Fruit fly (Drosophila melanogaster) whole organism, embryonic: ENCODE data around the gene JMJD4.

Experiments used
- Atf-2 ChIP-seq: fragments of 200-800 bp; sonication (Bioruptor generic); optimal IDR thresholded peaks from 2 replicates; lab custom pipeline; 2016; ENCODE audit warnings: missing biosample characterization, missing genetic modification characterization
- Bdp1 ChIP-seq: fragments of 200-800 bp; sonication (Bioruptor generic); optimal IDR thresholded peaks from 3 replicates; lab custom pipeline; 2016; ENCODE audit warnings: missing biosample characterization, missing genetic modification characterization
- CG10274 ChIP-seq: fragments of 200-800 bp; sonication (Bioruptor generic); optimal IDR thresholded peaks from 3 replicates; lab custom pipeline; 2017; ENCODE audit warnings: missing biosample characterization, mild to moderate bottlenecking, missing genetic modification characterization
- CG11398 ChIP-seq: fragments of 200-800 bp; sonication (Bioruptor generic); optimal IDR thresholded peaks from 2 replicates; lab custom pipeline; 2016; ENCODE audit warnings: missing biosample characterization, missing genetic modification characterization
- CG12236 ChIP-seq: fragments of 200-800 bp; sonication (Bioruptor generic); optimal IDR thresholded peaks from 2 replicates; lab custom pipeline; 2016; ENCODE audit warnings: missing biosample characterization, missing genetic modification characterization
- CG13123 ChIP-seq: fragments of 200-800 bp; sonication (Bioruptor generic); optimal IDR thresholded peaks from 2 replicates; lab custom pipeline; 2016; ENCODE audit warnings: missing biosample characterization, missing genetic modification characterization
- CG13894 ChIP-seq: fragments of 200-800 bp; sonication (Bioruptor generic); optimal IDR thresholded peaks from 3 replicates; lab custom pipeline; 2018; ENCODE audit warnings: missing biosample characterization, mild to moderate bottlenecking, missing genetic modification characterization, moderate library complexity
- CG17186 ChIP-seq: fragments of 200-800 bp; sonication (Bioruptor generic); optimal IDR thresholded peaks from 3 replicates; lab custom pipeline; 2017; ENCODE audit warnings: missing biosample characterization, missing genetic modification reagents, missing genetic modification characterization
- CG17612 ChIP-seq: fragments of 200-800 bp; sonication (Bioruptor generic); IDR thresholded peaks from 2 replicates; pipeline ENCODE4 v1.3.6; 2022; ENCODE audit warnings: missing biosample characterization, missing genetic modification characterization
- CG18764 ChIP-seq: fragments of 200-800 bp; sonication (Bioruptor generic); optimal IDR thresholded peaks from 3 replicates; lab custom pipeline; 2016; ENCODE audit warnings: missing biosample characterization, missing genetic modification characterization
- CG31365 ChIP-seq: fragments of 200-800 bp; sonication (Bioruptor generic); optimal IDR thresholded peaks from 2 replicates; lab custom pipeline; 2018; ENCODE audit warnings: missing biosample characterization, mild to moderate bottlenecking, missing genetic modification characterization
- CG3163 ChIP-seq: fragments of 200-800 bp; sonication (Bioruptor generic); optimal IDR thresholded peaks from 3 replicates; lab custom pipeline; 2016; ENCODE audit warnings: missing biosample characterization, missing genetic modification characterization
- CG42726 ChIP-seq: fragments of 200-800 bp; sonication (Bioruptor generic); IDR thresholded peaks from 2 replicates; pipeline ENCODE4 v1.3.6; 2022; ENCODE audit warnings: missing biosample characterization, missing genetic modification characterization; ENCODE audit not compliant: partially characterized antibody
- CG6689 ChIP-seq: fragments of 200-800 bp; sonication (Bioruptor generic); IDR thresholded peaks from 2 replicates; pipeline ENCODE4 v1.3.6; 2022; ENCODE audit warnings: missing biosample characterization, missing genetic modification characterization
- CG7745 ChIP-seq: fragments of 200-800 bp; sonication (Bioruptor generic); optimal IDR thresholded peaks from 2 replicates; lab custom pipeline; 2018; ENCODE audit warnings: missing biosample characterization, mild to moderate bottlenecking, missing genetic modification characterization, moderate library complexity
- CG8478 ChIP-seq: fragments of >200 bp; optimal IDR thresholded peaks from 2 replicates; lab custom pipeline; 2018
- CG9876 ChIP-seq: fragments of 200-800 bp; sonication (Bioruptor generic); optimal IDR thresholded peaks from 2 replicates; lab custom pipeline; 2016; ENCODE audit warnings: missing biosample characterization, missing genetic modification characterization
- Camta ChIP-seq: fragments of 200-800 bp; sonication (Bioruptor generic); optimal IDR thresholded peaks from 2 replicates; lab custom pipeline; 2016; ENCODE audit warnings: missing biosample characterization, missing genetic modification characterization
- Dp ChIP-seq: fragments of 200-800 bp; sonication (Bioruptor generic); optimal IDR thresholded peaks from 2 replicates; lab custom pipeline; 2018; ENCODE audit warnings: missing biosample characterization, mild to moderate bottlenecking, missing genetic modification characterization, moderate library complexity
- Eip74EF ChIP-seq, 2 experiments: fragments of 200-800 bp in 1 of 2; fragments of >200 bp in 1 of 2; sonication (Bioruptor generic) in 1 of 2; optimal IDR thresholded peaks; 2 replicates each; lab custom pipeline; 2017 to 2019; ENCODE audit warnings: missing biosample characterization in 2 of 2, missing genetic modification characterization in 2 of 2, mild to moderate bottlenecking in 1 of 2, moderate library complexity in 1 of 2
- Elba2 ChIP-seq: fragments of 200-800 bp; sonication (Bioruptor generic); optimal IDR thresholded peaks from 3 replicates; lab custom pipeline; 2016; ENCODE audit warnings: missing biosample characterization, missing genetic modification characterization
- Jarid2 ChIP-seq: fragments of 200-800 bp; sonication (Bioruptor generic); optimal IDR thresholded peaks from 3 replicates; lab custom pipeline; 2017; ENCODE audit warnings: mild to moderate bottlenecking, missing biosample characterization, missing genetic modification reagents, missing genetic modification characterization
- MBD-R2 ChIP-seq: fragments of 200-800 bp; sonication (Bioruptor generic); IDR thresholded peaks from 2 replicates; pipeline ENCODE4 v1.3.6; 2022; ENCODE audit warnings: missing biosample characterization, missing genetic modification characterization
- Mes4 ChIP-seq: fragments of 200-800 bp; sonication (Bioruptor generic); optimal IDR thresholded peaks from 2 replicates; lab custom pipeline; 2016; ENCODE audit warnings: missing biosample characterization, missing genetic modification characterization
- NFAT ChIP-seq: fragments of 200-800 bp; sonication (Bioruptor generic); IDR thresholded peaks from 2 replicates; pipeline ENCODE4 v1.3.6; 2022; ENCODE audit warnings: missing biosample characterization, missing genetic modification characterization
- Nf-YC ChIP-seq: fragments of 200-800 bp; optimal IDR thresholded peaks from 3 replicates; lab custom pipeline; 2019; ENCODE audit warnings: missing biosample characterization, mild to moderate bottlenecking, missing genetic modification characterization, moderate library complexity
- Scr ChIP-seq: fragments of 200-800 bp; sonication (Bioruptor generic); IDR thresholded peaks from 2 replicates; pipeline ENCODE4 v1.3.6; 2022; ENCODE audit warnings: missing biosample characterization, missing genetic modification characterization; ENCODE audit not compliant: partially characterized antibody
- Sry-β ChIP-seq: fragments of 200-800 bp; sonication (Bioruptor generic); optimal IDR thresholded peaks from 2 replicates; lab custom pipeline; 2018; ENCODE audit warnings: missing biosample characterization, mild to moderate bottlenecking, missing genetic modification characterization, moderate library complexity
- Sry-δ ChIP-seq: fragments of 200-800 bp; sonication (Bioruptor generic); optimal IDR thresholded peaks from 2 replicates; lab custom pipeline; 2016; ENCODE audit warnings: missing biosample characterization, missing genetic modification characterization
- Xrp1 ChIP-seq: fragments of 200-800 bp; sonication (Bioruptor generic); IDR thresholded peaks from 2 replicates; pipeline ENCODE4 v1.3.6; 2022; ENCODE audit warnings: missing biosample characterization, missing genetic modification characterization
- al ChIP-seq: fragments of 200-800 bp; sonication (Bioruptor generic); IDR thresholded peaks from 2 replicates; pipeline ENCODE4 v1.3.6; 2022; ENCODE audit warnings: missing biosample characterization, missing genetic modification characterization
- ara ChIP-seq: fragments of 200-800 bp; sonication (Bioruptor generic); IDR thresholded peaks from 2 replicates; pipeline ENCODE4 v1.3.6; 2022; ENCODE audit warnings: missing biosample characterization, missing genetic modification characterization
- bab2 ChIP-seq: fragments of 200-800 bp; sonication (Bioruptor generic); optimal IDR thresholded peaks from 2 replicates; lab custom pipeline; 2016; ENCODE audit warnings: missing biosample characterization, missing genetic modification characterization
- bsh ChIP-seq, 2 experiments: fragments of 200-800 bp; sonication (Bioruptor generic); optimal IDR thresholded peaks; 2 replicates each; lab custom pipeline; 2017 to 2018; ENCODE audit warnings: mild to moderate bottlenecking in 2 of 2, missing biosample characterization in 2 of 2, missing genetic modification characterization in 2 of 2, moderate library complexity in 1 of 2
- esg ChIP-seq: fragments of 200-800 bp; sonication (Bioruptor generic); conservative IDR thresholded peaks from 2 replicates; pipeline ENCODE4 v1.3.6; 2022; ENCODE audit warnings: missing biosample characterization, missing genetic modification characterization
- grau ChIP-seq: fragments of 200-800 bp; optimal IDR thresholded peaks from 3 replicates; lab custom pipeline; 2019; ENCODE audit warnings: missing biosample characterization, mild to moderate bottlenecking, missing genetic modification characterization, moderate library complexity
- gsb ChIP-seq: fragments of 200-800 bp; sonication (Bioruptor generic); IDR thresholded peaks from 2 replicates; pipeline ENCODE4 v1.3.6; 2022; ENCODE audit warnings: missing biosample characterization, missing genetic modification characterization
- luna ChIP-seq: fragments of 200-800 bp; sonication (Bioruptor generic); optimal IDR thresholded peaks from 2 replicates; lab custom pipeline; 2016; ENCODE audit warnings: missing biosample characterization, missing genetic modification characterization
- pho ChIP-seq: fragments of 200-800 bp; sonication (Bioruptor generic); optimal IDR thresholded peaks from 2 replicates; lab custom pipeline; 2016; ENCODE audit warnings: missing biosample characterization, missing genetic modification characterization
- pros ChIP-seq: fragments of 200-800 bp; sonication (Bioruptor generic); optimal IDR thresholded peaks from 3 replicates; lab custom pipeline; 2019; ENCODE audit warnings: missing biosample characterization, mild to moderate bottlenecking, missing genetic modification characterization, moderate library complexity
- sim ChIP-seq: fragments of 200-800 bp; sonication (Bioruptor generic); IDR thresholded peaks from 2 replicates; pipeline ENCODE4 v1.3.6; 2022; ENCODE audit warnings: missing biosample characterization, missing genetic modification characterization
- sna ChIP-seq: fragments of 200-800 bp; sonication (Bioruptor generic); IDR thresholded peaks from 2 replicates; pipeline ENCODE4 v1.3.6; 2022; ENCODE audit warnings: missing biosample characterization, missing genetic modification characterization; ENCODE audit not compliant: partially characterized antibody
- sob ChIP-seq: fragments of 200-800 bp; sonication (Bioruptor generic); IDR thresholded peaks from 2 replicates; pipeline ENCODE4 v1.3.6; 2022; ENCODE audit warnings: missing biosample characterization, missing genetic modification characterization
- sqz ChIP-seq: fragments of 200-800 bp; sonication (Bioruptor generic); optimal IDR thresholded peaks from 3 replicates; lab custom pipeline; 2018; ENCODE audit warnings: missing biosample characterization, mild to moderate bottlenecking, missing genetic modification characterization
- tgo ChIP-seq: fragments of 200-800 bp; sonication (Bioruptor generic); IDR thresholded peaks from 3 replicates; pipeline ENCODE4 v1.3.6; 2022; ENCODE audit warnings: missing biosample characterization, missing genetic modification characterization
- tll ChIP-seq, 2 experiments: fragments of 200-800 bp in 1 of 2; fragments of >200 bp in 1 of 2; sonication (Bioruptor generic) in 1 of 2; optimal IDR thresholded peaks; 2 replicates each; lab custom pipeline; 2017 to 2019; ENCODE audit warnings: missing biosample characterization in 2 of 2, missing genetic modification characterization in 2 of 2, mild to moderate bottlenecking in 1 of 2, moderate library complexity in 1 of 2
- toy ChIP-seq: fragments of 200-800 bp; sonication (Bioruptor generic); IDR thresholded peaks from 2 replicates; pipeline ENCODE4 v1.3.6; 2022; ENCODE audit warnings: missing biosample characterization, missing genetic modification characterization
- twi ChIP-seq: fragments of 200-800 bp; optimal IDR thresholded peaks from 2 replicates; lab custom pipeline; 2019; ENCODE audit warnings: missing biosample characterization, mild to moderate bottlenecking, missing genetic modification characterization, moderate library complexity
- vnd ChIP-seq: fragments of 200-800 bp; sonication (Bioruptor generic); IDR thresholded peaks from 3 replicates; pipeline ENCODE4 v1.3.6; 2022; ENCODE audit warnings: missing biosample characterization, missing genetic modification characterization; ENCODE audit not compliant: partially characterized antibody
- wdn ChIP-seq: fragments of 200-800 bp; sonication (Bioruptor generic); IDR thresholded peaks from 2 replicates; pipeline ENCODE4 v1.3.6; 2022; ENCODE audit warnings: missing biosample characterization, missing genetic modification characterization
- wek ChIP-seq: fragments of 200-800 bp; sonication (Bioruptor generic); optimal IDR thresholded peaks from 3 replicates; lab custom pipeline; 2018; ENCODE audit warnings: missing biosample characterization, mild to moderate bottlenecking, missing genetic modification characterization, moderate library complexity

Gene JMJD4

dm6 chr2L:18152172-18152639 is 6.9 kb downstream of the JMJD4 start, which contains the start of gene Socs36E (continued):
- TF ChIP-seq Xrp1 (GFP tag; lab: Robert Waterston, UW) (no peak), toy (GFP tag; lab: Robert Waterston, UW) (no peak), sob (GFP tag; lab: Robert Waterston, UW) (peak; percentile 54; the same call in 1 of the 2 replicates), twi (peak; percentile 29), Nf-YC (tag; lab: Kevin White, UChicago) (peak; percentile 35), Scr (peak; percentile 58), CG31365 (tag; lab: Kevin White, UChicago) (peak; percentile 44), Jarid2 (peak; percentile 95), Sry-β (GFP tag; lab: Kevin White, UChicago) (peak; percentile 82), pros (GFP tag; lab: Kevin White, UChicago) (no peak), CG8478 (lab: Kevin White, UChicago) (peak; percentile 81), vnd (GFP tag; lab: Robert Waterston, UW) (no peak), sim (GFP tag; lab: Robert Waterston, UW) (no peak), bab2 (no peak), bsh (GFP tag; optimal IDR thresholded peaks at IDR 0.05; lab: Kevin White, UChicago) (peak; percentile 10 to 19), luna (GFP tag; lab: Kevin White, UChicago) (no peak), ara (GFP tag; lab: Robert Waterston, UW) (no peak), CG11398 (GFP tag; lab: Kevin White, UChicago) (peak; percentile 31), CG13123 (GFP tag; lab: Kevin White, UChicago) (peak; percentile 23), Camta (GFP tag; lab: Kevin White, UChicago) (no peak), Atf-2 (GFP tag; lab: Kevin White, UChicago) (peak; percentile 11), CG17612 (no peak), Mes4 (GFP tag; lab: Kevin White, UChicago) (peak; percentile 26), CG13894 (tag; lab: Kevin White, UChicago) (peak; percentile 80), CG6689 (GFP tag; lab: Robert Waterston, UW) (no peak), esg (GFP tag; lab: Robert Waterston, UW) (no peak), NFAT (peak; percentile 67; the same call in 1 of the 2 replicates), CG17186 (GFP tag; lab: Kevin White, UChicago) (peak; percentile 87), grau (tag; lab: Kevin White, UChicago) (peak; percentile 51), sna (GFP tag; lab: Robert Waterston, UW) (peak; percentile 27; the same call in 1 of the 2 replicates), Bdp1 (peak; percentile 49), al (GFP tag; lab: Robert Waterston, UW) (0 out of 2 replicates have a peak, but pooled peaks have one; percentile 37), CG10274 (no peak), wdn (GFP tag; lab: Robert Waterston, UW) (no peak), MBD-R2 (GFP tag; lab: Robert Waterston, UW) (peak; percentile 56), CG3163 (peak; percentile 50), pho (peak; percentile 37), gsb (GFP tag; lab: Robert Waterston, UW) (no peak), CG42726 (GFP tag; lab: Robert Waterston, UW) (peak; percentile 84), tll (GFP tag; optimal IDR thresholded peaks at IDR 0.05; lab: Kevin White, UChicago) (peak in 1 of 2 experiments; percentile 47), wek (GFP tag; lab: Kevin White, UChicago) (no peak), CG9876 (GFP tag; lab: Kevin White, UChicago) (peak; percentile 13), sqz (no peak), Elba2 (GFP tag; lab: Kevin White, UChicago) (no peak), tgo (no peak), CG7745 (peak; percentile 31), CG12236 (GFP tag; lab: Kevin White, UChicago) (no peak), CG18764 (GFP tag; lab: Kevin White, UChicago) (peak; percentile 8), Sry-δ (GFP tag; lab: Kevin White, UChicago) (peak; percentile 66), Eip74EF (GFP tag; optimal IDR thresholded peaks at IDR 0.05; lab: Kevin White, UChicago) (no peak), Dp (peak; percentile 63)
